Worm (Caenorhabditis elegans) whole organism, L3 larva: ENCODE results near the gene srh-147.

ENCODE experiments used
- ZK546.5 ChIP-seq: sonication (generic microtip); optimal IDR thresholded peaks from 2 replicates; lab custom pipeline; 2017; ENCODE audit warnings: missing biosample characterization, missing genetic modification characterization
- aly-2 ChIP-seq: fragments of 150-350 bp; optimal IDR thresholded peaks from 2 replicates; lab custom pipeline; 2014; ENCODE audit warnings: missing biosample characterization, missing genetic modification characterization
- ceh-16 ChIP-seq: sonication (generic microtip); optimal IDR thresholded peaks from 2 replicates; lab custom pipeline; 2017; ENCODE audit warnings: missing biosample characterization, missing genetic modification characterization
- ceh-9 ChIP-seq: sonication (generic microtip); optimal IDR thresholded peaks from 2 replicates; lab custom pipeline; 2018; ENCODE audit warnings: missing biosample characterization, missing genetic modification characterization
- daf-12 ChIP-seq: fragments of 150-350 bp; optimal IDR thresholded peaks from 2 replicates; lab custom pipeline; 2014; ENCODE audit warnings: missing biosample characterization, missing genetic modification reagents, missing genetic modification characterization
- egl-27 ChIP-seq: sonication (generic microtip); optimal IDR thresholded peaks from 4 replicates; lab custom pipeline; 2017; ENCODE audit warnings: missing biosample characterization, missing genetic modification reagents, missing genetic modification characterization
- elt-1 ChIP-seq: fragments of 150-350 bp; optimal IDR thresholded peaks from 2 replicates; lab custom pipeline; 2014; ENCODE audit warnings: missing biosample characterization, missing genetic modification characterization
- elt-2 ChIP-seq: sonication (generic microtip); optimal IDR thresholded peaks from 2 replicates; lab custom pipeline; 2016; ENCODE audit warnings: missing genetic modification reagents, mild to moderate bottlenecking, missing genetic modification characterization, missing compliant biosample characterization
- elt-3 ChIP-seq, 3 experiments: fragments of 150-350 bp in 1 of 3; sonication (generic microtip) in 2 of 3; optimal IDR thresholded peaks; 2 replicates in 2 of 3; 4 replicates in 1 of 3; lab custom pipeline; 2014 to 2017; ENCODE audit warnings: missing biosample characterization in 3 of 3, missing genetic modification characterization in 3 of 3
- eor-1 ChIP-seq, 2 experiments: fragments of 150-350 bp; optimal IDR thresholded peaks; 2 replicates each; lab custom pipeline; 2014 to 2018; ENCODE audit warnings: missing biosample characterization in 2 of 2, missing genetic modification characterization in 2 of 2
- fkh-10 ChIP-seq: sonication (generic microtip); optimal IDR thresholded peaks from 2 replicates; lab custom pipeline; 2017; ENCODE audit warnings: missing biosample characterization, missing genetic modification reagents, missing genetic modification characterization
- fkh-2 ChIP-seq: fragments of 150-350 bp; optimal IDR thresholded peaks from 2 replicates; lab custom pipeline; 2014; ENCODE audit warnings: missing biosample characterization, missing genetic modification reagents, missing genetic modification characterization
- fos-1 ChIP-seq: fragments of 150-350 bp; optimal IDR thresholded peaks from 2 replicates; lab custom pipeline; 2014; ENCODE audit warnings: missing biosample characterization, missing genetic modification characterization
- hmg-11 ChIP-seq: sonication (generic microtip); optimal IDR thresholded peaks from 2 replicates; lab custom pipeline; 2016; ENCODE audit warnings: missing genetic modification characterization, missing compliant biosample characterization
- jun-1 ChIP-seq: fragments of 150-350 bp; optimal IDR thresholded peaks from 2 replicates; lab custom pipeline; 2014; ENCODE audit warnings: missing biosample characterization, missing genetic modification reagents, missing genetic modification characterization
- lin-15B ChIP-seq: fragments of 150-350 bp; optimal IDR thresholded peaks from 2 replicates; lab custom pipeline; 2014; ENCODE audit warnings: missing biosample characterization, missing genetic modification characterization
- lin-39 ChIP-seq: fragments of 150-350 bp; optimal IDR thresholded peaks from 2 replicates; lab custom pipeline; 2018; ENCODE audit warnings: missing biosample characterization, missing genetic modification reagents, missing genetic modification characterization
- lsy-12 ChIP-seq: sonication (generic microtip); optimal IDR thresholded peaks from 2 replicates; lab custom pipeline; 2016; ENCODE audit warnings: mild to moderate bottlenecking, missing genetic modification characterization, missing compliant biosample characterization
- mdl-1 ChIP-seq: fragments of 150-350 bp; optimal IDR thresholded peaks from 2 replicates; lab custom pipeline; 2014; ENCODE audit warnings: missing biosample characterization, missing genetic modification characterization
- mml-1 ChIP-seq: fragments of 150-350 bp; sonication (generic microtip); optimal IDR thresholded peaks from 3 replicates; lab custom pipeline; 2014; ENCODE audit warnings: missing biosample characterization, missing genetic modification characterization
- nhr-11 ChIP-seq: fragments of 150-350 bp; optimal IDR thresholded peaks from 2 replicates; lab custom pipeline; 2014; ENCODE audit warnings: missing biosample characterization, missing genetic modification characterization
- nhr-12 ChIP-seq: fragments of 150-350 bp; optimal IDR thresholded peaks from 2 replicates; lab custom pipeline; 2014; ENCODE audit warnings: missing biosample characterization, missing genetic modification characterization
- nhr-23 ChIP-seq: fragments of 150-350 bp; optimal IDR thresholded peaks from 2 replicates; lab custom pipeline; 2014; ENCODE audit warnings: missing biosample characterization, missing genetic modification reagents, missing genetic modification characterization
- nhr-237 ChIP-seq: fragments of 150-350 bp; optimal IDR thresholded peaks from 2 replicates; lab custom pipeline; 2014; ENCODE audit warnings: missing biosample characterization, missing genetic modification characterization
- nhr-25 ChIP-seq: sonication (generic microtip); optimal IDR thresholded peaks from 2 replicates; lab custom pipeline; 2017; ENCODE audit warnings: missing biosample characterization, missing genetic modification characterization
- nhr-28 ChIP-seq: fragments of 150-350 bp; optimal IDR thresholded peaks from 2 replicates; lab custom pipeline; 2014; ENCODE audit warnings: missing biosample characterization, missing genetic modification characterization
- nhr-67 ChIP-seq: fragments of 150-350 bp; optimal IDR thresholded peaks from 2 replicates; lab custom pipeline; 2014; ENCODE audit warnings: missing biosample characterization, missing genetic modification characterization
- nhr-76 ChIP-seq: fragments of 150-350 bp; sonication (generic microtip); optimal IDR thresholded peaks from 5 replicates; lab custom pipeline; 2014; ENCODE audit warnings: missing biosample characterization, missing genetic modification characterization
- nhr-77 ChIP-seq: fragments of 150-350 bp; optimal IDR thresholded peaks from 2 replicates; lab custom pipeline; 2014; ENCODE audit warnings: missing biosample characterization, missing genetic modification characterization
- pqm-1 ChIP-seq: fragments of 150-350 bp; optimal IDR thresholded peaks from 2 replicates; lab custom pipeline; 2017; ENCODE audit warnings: missing biosample characterization, missing genetic modification characterization, inconsistent platforms
- skn-1 ChIP-seq: fragments of 150-350 bp; optimal IDR thresholded peaks from 2 replicates; lab custom pipeline; 2014; ENCODE audit warnings: missing biosample characterization, missing genetic modification characterization
- unc-39 ChIP-seq: sonication (generic microtip); optimal IDR thresholded peaks from 4 replicates; lab custom pipeline; 2017; ENCODE audit warnings: missing biosample characterization, missing genetic modification characterization
- ztf-4 ChIP-seq: fragments of 150-350 bp; optimal IDR thresholded peaks from 2 replicates; lab custom pipeline; 2014; ENCODE audit warnings: missing biosample characterization, missing genetic modification characterization

srh-147 gene

DNA sequence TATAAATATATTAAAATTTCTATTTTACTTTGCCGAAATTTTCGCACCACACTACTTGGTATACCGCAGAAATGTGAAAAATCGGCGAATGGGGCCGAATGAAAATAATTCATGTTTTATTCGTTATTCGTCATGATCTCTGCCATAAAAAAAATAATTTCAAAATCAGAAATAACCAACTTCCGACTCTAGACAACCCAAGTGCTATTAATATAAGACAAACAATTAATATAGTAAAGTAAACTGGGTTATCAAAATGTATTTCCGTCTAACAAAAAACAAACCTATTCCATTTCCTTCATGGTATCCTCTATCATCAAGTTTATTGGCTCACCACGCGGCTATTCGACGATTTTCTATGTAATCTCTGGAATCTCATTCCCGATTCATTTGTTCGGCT is 15.7 kb upstream of the srh-147 start, which contains the start of gene srh-293:
TSS of gene srh-293 (plus strand) at position 301 of the 400 bp plus-strand sequence.
- no peak for TF ChIP-seq elt-1 (tag; lab: Kevin White, UChicago)
- no peak for TF ChIP-seq nhr-11 (tag; lab: Kevin White, UChicago)
- TF ChIP-seq mml-1 (tag; lab: Kevin White, UChicago), result no peak
- TF ChIP-seq nhr-77 (tag; lab: Kevin White, UChicago), result no peak
- no peak for TF ChIP-seq fkh-10
- TF ChIP-seq aly-2 (tag; lab: Kevin White, UChicago), result no peak
- no peak for TF ChIP-seq fkh-2 (tag; lab: Kevin White, UChicago)

DNA sequence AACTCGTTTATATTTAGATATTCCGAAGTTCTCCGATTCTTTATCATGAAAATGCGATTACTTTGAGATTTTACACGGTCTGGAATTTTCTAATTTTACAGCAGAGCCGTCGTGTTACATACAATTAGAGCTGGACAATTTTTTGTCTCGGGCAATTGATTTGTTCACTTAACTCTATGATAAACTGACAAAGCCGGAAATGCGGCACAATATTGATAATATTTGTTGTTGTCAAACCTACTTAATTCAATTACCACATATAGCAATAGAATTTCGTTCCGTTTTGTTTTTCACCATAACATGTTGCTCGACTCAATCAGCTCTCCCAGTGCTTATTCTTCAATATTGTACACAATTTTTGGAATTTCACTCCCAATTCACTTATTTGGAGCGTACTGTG is 12.9 kb upstream of the srh-147 start, which contains the start of gene srh-299:
TSS of gene srh-299 (plus strand) at position 301 of the 400 bp plus-strand sequence.
- TF ChIP-seq nhr-77 (tag; lab: Kevin White, UChicago) (no peak), lin-15B (no peak), unc-39 (no peak), nhr-28 (no peak), fkh-10 (no peak)

DNA sequence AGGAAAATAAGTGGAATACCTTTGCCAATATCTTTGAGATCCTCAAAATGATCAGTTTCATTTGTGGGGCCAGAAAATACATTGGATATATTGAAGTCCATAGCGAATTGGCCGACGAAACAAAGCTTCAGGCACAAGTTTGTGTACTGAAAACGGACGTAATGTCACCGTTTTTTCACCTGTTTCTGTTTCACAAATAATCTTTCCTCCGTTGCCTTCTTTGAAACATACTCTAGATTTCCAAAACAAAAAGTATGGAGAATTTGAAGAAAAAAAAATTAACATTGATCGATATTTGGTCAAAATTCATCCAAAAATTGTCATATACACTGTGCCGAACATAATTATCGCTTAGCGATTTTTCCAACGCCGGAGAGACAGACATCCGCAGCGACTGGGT is 12.5 kb upstream of the srh-147 start, which contains the start of gene srz-12:
TSS of gene srz-12 (minus strand) at position 101 of the 400 bp plus-strand sequence.
- TF ChIP-seq nhr-67 (tag; lab: Kevin White, UChicago), result no peak
- no peak for TF ChIP-seq mml-1 (tag; lab: Kevin White, UChicago)
- no peak for TF ChIP-seq egl-27
- no peak for TF ChIP-seq fos-1 (tag; lab: Kevin White, UChicago)
- TF ChIP-seq mdl-1 (tag; lab: Kevin White, UChicago), result no peak
- TF ChIP-seq nhr-12 (tag; lab: Kevin White, UChicago), result no peak
- no peak for TF ChIP-seq daf-12 (tag; lab: Kevin White, UChicago)
- TF ChIP-seq nhr-23 (tag; lab: Kevin White, UChicago), result no peak
- no peak for TF ChIP-seq nhr-76 (tag; lab: Kevin White, UChicago)
- TF ChIP-seq skn-1 (tag; lab: Kevin White, UChicago), result no peak
- no peak for TF ChIP-seq ceh-16
- no peak for TF ChIP-seq jun-1 (tag; lab: Kevin White, UChicago)
- TF ChIP-seq hmg-11 (tag; lab: Kevin White, UChicago), result no peak
- no peak for TF ChIP-seq ZK546.5
- TF ChIP-seq ztf-4 (tag; lab: Kevin White, UChicago), result no peak
- no peak for TF ChIP-seq elt-2 (tag; lab: Kevin White, UChicago)

DNA sequence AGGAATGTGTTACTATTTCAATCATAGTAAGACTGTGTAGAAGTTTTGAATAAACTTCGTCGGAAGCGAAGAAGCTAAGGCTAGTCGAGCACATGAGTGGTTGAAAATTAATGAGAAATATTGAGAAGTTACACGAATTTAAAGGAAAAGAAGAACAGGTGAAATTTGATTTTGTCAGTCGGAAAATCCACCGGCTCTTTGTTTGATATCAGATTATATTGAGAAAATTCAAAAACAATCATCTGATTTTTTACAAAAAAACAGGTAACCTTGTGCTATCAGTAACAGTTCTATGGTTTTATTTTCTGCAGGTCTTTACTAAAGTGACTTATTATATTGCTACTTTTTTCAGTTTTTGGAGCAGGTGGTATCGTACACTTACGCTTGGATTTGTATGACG is 8.2 kb upstream of the srh-147 start, which contains the start of gene srh-148:
TSS of gene srh-148 (minus strand) at position 101 of the 400 bp plus-strand sequence.
- TF ChIP-seq ceh-16 (no peak), nhr-77 (tag; lab: Kevin White, UChicago) (no peak), unc-39 (no peak), lsy-12 (tag; lab: Kevin White, UChicago) (no peak), mml-1 (tag; lab: Kevin White, UChicago) (no peak), lin-39 (no peak), nhr-25 (tag; lab: Kevin White, UChicago) (no peak), pqm-1 (tag; lab: Kevin White, UChicago) (no peak), fkh-10 (no peak), nhr-11 (tag; lab: Kevin White, UChicago) (no peak), nhr-237 (tag; lab: Kevin White, UChicago) (no peak), nhr-28 (no peak), nhr-67 (tag; lab: Kevin White, UChicago) (no peak)

DNA sequence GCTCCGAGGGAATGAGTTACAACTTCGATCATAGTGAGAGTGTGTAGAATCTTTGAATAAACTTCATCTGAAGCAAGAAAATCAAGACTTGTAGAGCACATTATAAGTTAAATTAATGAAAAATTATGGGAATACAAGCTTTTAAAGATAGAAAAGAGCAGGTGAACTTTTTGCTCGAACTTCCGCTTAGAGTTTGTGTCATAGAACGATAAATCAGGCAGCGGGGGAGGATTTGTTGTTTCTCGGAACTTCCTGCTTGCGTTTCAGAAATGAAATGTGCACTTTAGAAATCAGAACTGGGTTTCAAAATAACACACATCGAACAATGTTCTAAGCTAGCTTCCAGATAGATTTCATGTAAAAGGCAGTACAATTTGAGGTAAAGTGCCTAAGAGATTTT is 9.0 kb downstream of the srh-147 start, which contains the start of gene srh-149:
TSS of gene srh-149 (minus strand) at position 101 of the 400 bp plus-strand sequence.
- no peak for TF ChIP-seq mml-1 (tag; lab: Kevin White, UChicago)

DNA sequence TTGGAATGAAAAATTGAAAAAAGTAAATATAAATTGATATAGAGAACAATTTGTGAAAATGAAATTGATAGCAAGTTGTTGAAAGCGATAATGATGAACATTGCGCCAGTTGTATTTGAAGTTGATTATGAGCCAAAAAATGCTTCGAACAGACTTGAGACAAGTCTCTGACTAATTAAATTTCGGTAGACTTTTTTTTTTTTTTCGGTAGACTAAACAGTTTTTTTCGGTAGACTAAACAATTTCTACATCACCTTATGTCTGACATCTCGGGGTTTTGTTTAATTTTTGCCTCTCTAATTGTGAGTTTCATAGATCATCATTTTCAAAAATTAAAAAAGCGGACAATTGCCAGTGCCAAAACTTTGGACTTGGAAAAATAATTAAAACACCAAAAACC is 16.5 kb downstream of the srh-147 start, which contains the start of gene srbc-54:
TSS of gene srbc-54 (minus strand) at position 101 of the 400 bp plus-strand sequence.
- TF ChIP-seq eor-1 (tag; optimal IDR thresholded peaks at IDR 0.05; lab: Kevin White, UChicago) (no peak), elt-3 (tag; optimal IDR thresholded peaks at IDR 0.05; lab: Kevin White, UChicago) (no peak), ceh-9 (tag; lab: Kevin White, UChicago) (no peak)
